Worm (Caenorhabditis elegans): ENCODE results near the gene sdhb-1.

DNA sequence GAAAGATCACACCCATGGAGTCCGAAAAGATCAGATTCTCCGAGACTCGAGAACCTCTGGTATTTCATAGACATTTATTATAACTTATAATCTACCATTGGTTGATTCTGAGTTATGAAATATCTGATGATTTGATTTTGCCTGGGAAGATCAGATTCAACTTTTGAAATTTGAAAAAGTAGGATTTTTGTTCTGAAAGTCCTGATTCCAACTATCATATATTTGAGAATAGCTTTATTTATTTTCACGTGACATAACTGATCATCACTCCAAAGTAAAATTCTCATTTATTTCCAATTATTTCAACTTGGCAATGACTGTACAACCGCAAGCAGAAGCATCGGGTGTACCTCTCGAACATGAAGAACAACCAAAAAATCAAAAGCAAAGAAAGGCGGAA, 47.2 kb upstream of the sdhb-1 start, which contains the start of gene Y51B9A.7:
- TF ChIP-seq flt-1 (GFP tag; IDR thresholded peaks at IDR 0.05) (no peak), T22C8.4 (GFP tag; IDR thresholded peaks at IDR 0.05) (no peak), med-1 (GFP tag; optimal IDR thresholded peaks at IDR 0.05; ENCODE audit: insufficient read depth) (no peak)

Data from whole organism, midembryonic.